Worm (Caenorhabditis elegans): Measurements from ENCODE around the gene W04G3.12.

W04G3.12 gene

DNA sequence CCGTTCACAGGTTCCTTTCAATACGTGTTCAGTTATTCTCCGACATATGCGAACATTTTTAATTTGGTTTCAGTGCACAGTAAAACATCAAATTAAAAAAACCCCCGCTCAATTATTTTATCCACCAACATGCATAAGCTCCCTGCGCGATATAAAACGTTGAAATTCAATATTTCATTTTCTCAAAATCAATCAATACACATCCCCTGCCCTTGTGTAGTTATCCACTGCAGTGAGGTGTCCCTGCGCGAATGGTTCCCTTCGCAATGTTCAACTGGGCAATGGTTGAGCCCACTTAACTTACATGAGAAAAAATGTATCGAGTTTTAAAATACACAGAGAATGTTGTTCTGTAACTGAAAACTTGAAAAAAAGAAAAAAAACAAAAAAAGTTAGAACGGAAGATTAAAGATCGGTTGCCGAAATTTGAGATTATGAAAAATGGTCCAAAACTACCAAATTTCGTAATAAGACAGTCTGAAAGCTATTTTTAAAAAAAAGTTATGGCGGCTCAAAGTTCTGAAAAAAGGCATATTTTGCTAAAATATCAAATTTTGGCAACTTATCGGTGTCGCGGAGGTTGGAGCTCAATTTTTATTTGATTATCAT, 17.5 kb upstream of the W04G3.12 start (continued):
- TF ChIP-seq nhr-41 (GFP tag; IDR thresholded peaks at IDR 0.05): peak; percentile 91
- TF ChIP-seq madf-9 (GFP tag; conservative IDR thresholded peaks at IDR 0.05): peak; percentile 99
- peak; percentile 100 for TF ChIP-seq hmg-1.1 (GFP tag; IDR thresholded peaks at IDR 0.05)
- TF ChIP-seq pha-4 (GFP tag; IDR thresholded peaks at IDR 0.05): peak; percentile 98
- TF ChIP-seq pha-4 (tag; optimal IDR thresholded peaks at IDR 0.05): peak; percentile 100
- peak; percentile 94 for TF ChIP-seq unc-39 (tag; optimal IDR thresholded peaks at IDR 0.05)
- peak; percentile 94 for TF ChIP-seq T20F7.1 (GFP tag; optimal IDR thresholded peaks at IDR 0.05)
- TF ChIP-seq aly-2 (tag; optimal IDR thresholded peaks at IDR 0.05): peak; percentile 73
- TF ChIP-seq egl-27 (tag; optimal IDR thresholded peaks at IDR 0.05): peak; percentile 97
- TF ChIP-seq zfp-3 (GFP tag; conservative IDR thresholded peaks at IDR 0.05): peak; percentile 98
- peak; percentile 94 for TF ChIP-seq lir-3 (tag; optimal IDR thresholded peaks at IDR 0.05)
- peak; percentile 31 for TF ChIP-seq snpc-4 (tag; optimal IDR thresholded peaks at IDR 0.05)
- TF ChIP-seq ceh-32 (tag; optimal IDR thresholded peaks at IDR 0.05; ENCODE audit: poor library complexity): peak; percentile 93

ce11 chrX:11088952-11089351, 12.4 kb upstream of the W04G3.12 start, which contains the start of gene W04G3.11:
TSS of gene W04G3.11 (plus strand) at chrX:11089195.
- TF ChIP-seq nhr-28 (tag; optimal IDR thresholded peaks at IDR 0.05): peak; percentile 5
- TF ChIP-seq pqm-1 (tag; optimal IDR thresholded peaks at IDR 0.05): peak; percentile 46
- peak; percentile 46 for TF ChIP-seq dve-1 (tag; optimal IDR thresholded peaks at IDR 0.05; ENCODE audit: insufficient read depth)
- TF ChIP-seq nhr-11 (tag; optimal IDR thresholded peaks at IDR 0.05): no peak
- TF ChIP-seq unc-62 (GFP tag; optimal IDR thresholded peaks at IDR 0.05 in 1 of 2): peak in 1 of 2 experiments; percentile 77
- no peak for TF ChIP-seq unc-62 (tag; optimal IDR thresholded peaks at IDR 0.05)
- TF ChIP-seq nhr-6 (tag; optimal IDR thresholded peaks at IDR 0.05): peak; percentile 15

- TF ChIP-seq F26F4.8 (GFP tag; conservative IDR thresholded peaks at IDR 0.05): no peak
- no peak for TF ChIP-seq unc-130 (GFP tag; optimal IDR thresholded peaks at IDR 0.05)
- TF ChIP-seq unc-62 (GFP tag; optimal IDR thresholded peaks at IDR 0.05 in 1 of 2): no peak
- no peak for TF ChIP-seq unc-62 (tag; optimal IDR thresholded peaks at IDR 0.05)
- TF ChIP-seq nhr-10 (tag; optimal IDR thresholded peaks at IDR 0.05): no peak
- no peak for TF ChIP-seq ceh-82 (tag; optimal IDR thresholded peaks at IDR 0.05)
- TF ChIP-seq F49E8.2 (tag; optimal IDR thresholded peaks at IDR 0.05; ENCODE audit: borderline replicate concordance): no peak
- no peak for TF ChIP-seq zip-2 (tag; optimal IDR thresholded peaks at IDR 0.05)
- no peak for TF ChIP-seq zag-1 (tag; optimal IDR thresholded peaks at IDR 0.05)
- TF ChIP-seq daf-16 (GFP tag; optimal IDR thresholded peaks at IDR 0.05): no peak
- TF ChIP-seq daf-16 (tag; optimal IDR thresholded peaks at IDR 0.05): no peak
- TF ChIP-seq spr-3 (GFP tag; optimal IDR thresholded peaks at IDR 0.05): no peak
- TF ChIP-seq ama-1 (optimal IDR thresholded peaks at IDR 0.05): no peak
- TF ChIP-seq daf-12 (tag; optimal IDR thresholded peaks at IDR 0.05): no peak
- TF ChIP-seq arid-1 (GFP tag; conservative IDR thresholded peaks at IDR 0.05): no peak
- TF ChIP-seq snpc-1.2 (GFP tag; IDR thresholded peaks at IDR 0.05): no peak
- no peak for TF ChIP-seq madf-9 (GFP tag; conservative IDR thresholded peaks at IDR 0.05)
- TF ChIP-seq lim-7 (GFP tag; IDR thresholded peaks at IDR 0.05): no peak
- TF ChIP-seq dmd-6 (GFP tag; IDR thresholded peaks at IDR 0.05): no peak
- no peak for TF ChIP-seq lin-13 (GFP tag; optimal IDR thresholded peaks at IDR 0.05)
- no peak for TF ChIP-seq egl-43 (GFP tag; IDR thresholded peaks at IDR 0.05)
- TF ChIP-seq mxl-3 (GFP tag; optimal IDR thresholded peaks at IDR 0.05): no peak
Observed at ce11 chrX:11085162-11085561, 8.6 kb upstream of the W04G3.12 start, which contains the start of gene W04G3.7. TSS of gene W04G3.7 (minus strand) at chrX:11085262.
